Worm (Caenorhabditis elegans): Measurements from ENCODE around the gene C18H9.1.

DNA sequence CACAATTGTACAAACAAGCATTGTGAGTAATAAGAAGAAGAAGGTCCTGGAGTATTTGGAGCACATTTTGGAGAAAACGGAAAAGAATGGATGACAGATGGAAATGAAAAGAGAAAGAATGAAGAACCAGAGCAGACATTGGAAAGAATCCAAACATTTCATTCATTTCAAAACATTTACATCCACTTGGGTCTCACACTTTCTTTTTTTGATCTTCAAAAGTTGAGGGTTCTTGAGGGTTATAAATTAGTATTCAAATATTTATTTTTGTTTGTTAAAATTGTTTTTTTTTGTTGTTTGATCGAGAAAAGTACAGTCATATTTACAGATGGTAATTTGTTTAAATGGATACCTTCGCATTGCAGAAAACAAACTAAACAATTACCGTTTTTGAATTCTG, 34.8 kb downstream of the C18H9.1 start, which contains the start of gene T14B4.9:
- no peak for TF ChIP-seq dpl-1 (GFP tag; optimal IDR thresholded peaks at IDR 0.05)
- TF ChIP-seq fos-1 (tag; optimal IDR thresholded peaks at IDR 0.05), result no peak
- no peak for TF ChIP-seq hlh-11 (tag; optimal IDR thresholded peaks at IDR 0.05)
- TF ChIP-seq lin-39 (tag; optimal IDR thresholded peaks at IDR 0.05), result no peak
- no peak for TF ChIP-seq spr-1 (tag; optimal IDR thresholded peaks at IDR 0.05)
- TF ChIP-seq F10B5.3 (tag; optimal IDR thresholded peaks at IDR 0.05), result no peak
- TF ChIP-seq egl-27 (tag; optimal IDR thresholded peaks at IDR 0.05), result no peak
- no peak for TF ChIP-seq daf-8 (GFP tag; IDR thresholded peaks at IDR 0.05)
- TF ChIP-seq Y5F2A.4 (GFP tag; optimal IDR thresholded peaks at IDR 0.05), result no peak
- no peak for TF ChIP-seq fkh-10 (GFP tag; optimal IDR thresholded peaks at IDR 0.05)

Measured in whole organism, L4 larva.